Worm (Caenorhabditis elegans) whole organism, young adult: ENCODE results near the gene pcf-11.

ENCODE experiments used
- D2030.7 ChIP-seq: fragments of 200-800 bp; sonication (Bioruptor generic); IDR thresholded peaks from 2 replicates; pipeline ENCODE4 v1.3.6; 2022; ENCODE audit warnings: missing genetic modification reagents, missing genetic modification characterization, missing compliant biosample characterization
- F23B12.7 ChIP-seq: sonication (generic microtip); optimal IDR thresholded peaks from 2 replicates; lab custom pipeline; 2017; ENCODE audit warnings: missing genetic modification characterization, mild to moderate bottlenecking, missing compliant biosample characterization, antibody characterized with exemption, moderate library complexity; ENCODE audit not compliant: insufficient read depth
- F57A8.1 ChIP-seq: fragments of 200-800 bp; sonication (Bioruptor generic); optimal IDR thresholded peaks from 2 replicates; lab custom pipeline; 2018; ENCODE audit warnings: mild to moderate bottlenecking, missing genetic modification characterization, moderate library complexity, missing compliant biosample characterization
- F57C9.4 ChIP-seq: sonication (generic microtip); optimal IDR thresholded peaks from 2 replicates; lab custom pipeline; 2017; ENCODE audit warnings: mild to moderate bottlenecking, missing genetic modification characterization, missing compliant biosample characterization
- K11D2.4 ChIP-seq: fragments of 200-800 bp; sonication (Bioruptor generic); IDR thresholded peaks from 2 replicates; pipeline ENCODE4 v1.3.6; 2022; ENCODE audit warnings: missing genetic modification reagents, missing genetic modification characterization, missing compliant biosample characterization
- K12H6.12 ChIP-seq: fragments of 200-800 bp; sonication (Bioruptor generic); optimal IDR thresholded peaks from 2 replicates; lab custom pipeline; 2018; ENCODE audit warnings: mild to moderate bottlenecking, missing genetic modification characterization, missing compliant biosample characterization
- T07F8.4 ChIP-seq: sonication (generic microtip); optimal IDR thresholded peaks from 2 replicates; lab custom pipeline; 2016; ENCODE audit warnings: mild to moderate bottlenecking, missing genetic modification characterization, moderate library complexity, missing compliant biosample characterization
- Y53F4B.3 ChIP-seq: fragments of 200-800 bp; sonication (Bioruptor generic); IDR thresholded peaks from 2 replicates; pipeline ENCODE4 v1.3.6; 2022; ENCODE audit warnings: missing genetic modification reagents, missing genetic modification characterization, missing compliant biosample characterization
- Y53G8AR.9 ChIP-seq: fragments of 200-800 bp; sonication (Bioruptor generic); conservative IDR thresholded peaks from 2 replicates; pipeline ENCODE4 v1.3.6; 2022; ENCODE audit warnings: missing genetic modification reagents, missing genetic modification characterization, missing compliant biosample characterization
- Y79H2A.3 ChIP-seq: fragments of 200-800 bp; sonication (Bioruptor generic); conservative IDR thresholded peaks from 2 replicates; pipeline ENCODE4 v1.3.6; 2022; ENCODE audit warnings: missing genetic modification reagents, missing genetic modification characterization, missing compliant biosample characterization
- ama-1 ChIP-seq, 3 experiments: fragments of 150-350 bp in 1 of 3; sonication (generic microtip) in 2 of 3; optimal IDR thresholded peaks; 2 replicates each; lab custom pipeline; 2014 to 2018; ENCODE audit warnings: missing biosample characterization in 2 of 3, missing genetic modification characterization in 2 of 3, missing genetic modification reagents in 2 of 3
- aptf-2 ChIP-seq: fragments of 200-800 bp; sonication (Bioruptor generic); conservative IDR thresholded peaks from 2 replicates; pipeline ENCODE4 v1.3.6; 2022; ENCODE audit warnings: missing genetic modification reagents, missing genetic modification characterization, missing compliant biosample characterization
- atf-7 ChIP-seq: sonication (generic microtip); optimal IDR thresholded peaks from 2 replicates; lab custom pipeline; 2017; ENCODE audit warnings: mild to moderate bottlenecking, missing genetic modification characterization, missing compliant biosample characterization
- attf-3 ChIP-seq: fragments of 200-800 bp; sonication (Bioruptor generic); conservative IDR thresholded peaks from 2 replicates; pipeline ENCODE4 v1.3.6; 2022; ENCODE audit warnings: missing genetic modification reagents, missing genetic modification characterization, missing compliant biosample characterization
- attf-5 ChIP-seq: fragments of 200-800 bp; sonication (Bioruptor generic); optimal IDR thresholded peaks from 2 replicates; lab custom pipeline; 2018; ENCODE audit warnings: mild to moderate bottlenecking, missing genetic modification characterization, missing compliant biosample characterization
- attf-6 ChIP-seq: fragments of 200-800 bp; sonication (Bioruptor generic); IDR thresholded peaks from 2 replicates; pipeline ENCODE4 v1.3.6; 2022; ENCODE audit warnings: missing genetic modification reagents, missing genetic modification characterization, missing compliant biosample characterization
- ceh-100 ChIP-seq: fragments of 200-800 bp; sonication (Bioruptor generic); IDR thresholded peaks from 2 replicates; pipeline ENCODE4 v1.3.6; 2022; ENCODE audit warnings: missing genetic modification reagents, missing genetic modification characterization, missing compliant biosample characterization
- ceh-40 ChIP-seq: fragments of 200-800 bp; sonication (Bioruptor generic); IDR thresholded peaks from 2 replicates; pipeline ENCODE4 v1.3.6; 2022; ENCODE audit warnings: missing genetic modification characterization, missing compliant biosample characterization
- ceh-58 ChIP-seq: fragments of 200-800 bp; sonication (Bioruptor generic); IDR thresholded peaks from 2 replicates; pipeline ENCODE4 v1.3.6; 2022; ENCODE audit warnings: missing genetic modification characterization, missing compliant biosample characterization
- chd-7 ChIP-seq: sonication (generic microtip); optimal IDR thresholded peaks from 2 replicates; lab custom pipeline; 2016; ENCODE audit warnings: mild to moderate bottlenecking, missing genetic modification characterization, moderate library complexity, missing compliant biosample characterization
- dpl-1 ChIP-seq: fragments of 150-350 bp; optimal IDR thresholded peaks from 2 replicates; lab custom pipeline; 2014; ENCODE audit warnings: missing biosample characterization, missing genetic modification reagents, missing genetic modification characterization
- egl-18 ChIP-seq: fragments of 200-800 bp; sonication (Bioruptor generic); IDR thresholded peaks from 2 replicates; pipeline ENCODE4 v1.3.6; 2022; ENCODE audit warnings: missing genetic modification reagents, missing genetic modification characterization, missing compliant biosample characterization
- him-1 ChIP-seq: sonication (generic microtip); optimal IDR thresholded peaks from 2 replicates; lab custom pipeline; 2016; ENCODE audit warnings: missing genotype, missing genetic modification reagents, missing genetic modification characterization, missing compliant biosample characterization
- hlh-12 ChIP-seq: sonication (generic microtip); optimal IDR thresholded peaks from 2 replicates; lab custom pipeline; 2016; ENCODE audit warnings: missing genetic modification characterization, missing compliant biosample characterization
- hmg-1.2 ChIP-seq: fragments of 200-800 bp; sonication (Bioruptor generic); IDR thresholded peaks from 2 replicates; pipeline ENCODE4 v1.3.6; 2022; ENCODE audit warnings: missing genetic modification reagents, missing genetic modification characterization, missing compliant biosample characterization
- hrde-1 ChIP-seq: sonication (generic microtip); optimal IDR thresholded peaks from 2 replicates; lab custom pipeline; 2016; ENCODE audit warnings: missing genetic modification characterization, mild to moderate bottlenecking, missing compliant biosample characterization, moderate library complexity, missing genotype, missing genetic modification reagents, borderline replicate concordance
- hsf-1 ChIP-seq: fragments of 200-800 bp; sonication (Bioruptor generic); IDR thresholded peaks from 2 replicates; pipeline ENCODE4 v1.3.6; 2022; ENCODE audit warnings: missing genetic modification reagents, missing genetic modification characterization, missing compliant biosample characterization
- lag-1 ChIP-seq: fragments of 200-800 bp; sonication (Bioruptor generic); IDR thresholded peaks from 2 replicates; pipeline ENCODE4 v1.3.6; 2022; ENCODE audit warnings: missing genetic modification reagents, missing genetic modification characterization, missing compliant biosample characterization
- let-607 ChIP-seq, 2 experiments: fragments of 200-800 bp in 1 of 2; sonication (Bioruptor generic) in 1 of 2; sonication (generic microtip) in 1 of 2; optimal IDR thresholded peaks; 2 replicates each; lab custom pipeline; 2016 to 2018; ENCODE audit warnings: mild to moderate bottlenecking in 2 of 2, missing compliant biosample characterization in 2 of 2, missing genetic modification characterization in 2 of 2, moderate library complexity in 2 of 2, missing genotype in 1 of 2
- lin-40 ChIP-seq: sonication (generic microtip); optimal IDR thresholded peaks from 2 replicates; lab custom pipeline; 2016; ENCODE audit warnings: missing genetic modification characterization, mild to moderate bottlenecking, missing compliant biosample characterization, missing genotype, missing genetic modification reagents
- lsy-27 ChIP-seq: sonication (generic microtip); optimal IDR thresholded peaks from 2 replicates; lab custom pipeline; 2017; ENCODE audit warnings: missing genetic modification characterization, mild to moderate bottlenecking, missing compliant biosample characterization, antibody characterized with exemption, missing genotype, borderline replicate concordance; ENCODE audit not compliant: insufficient read depth
- nhr-27 ChIP-seq: fragments of 200-800 bp; sonication (Bioruptor generic); optimal IDR thresholded peaks from 2 replicates; lab custom pipeline; 2018; ENCODE audit warnings: mild to moderate bottlenecking, missing genetic modification characterization, moderate library complexity, missing compliant biosample characterization
- nhr-80 ChIP-seq: sonication (generic microtip); optimal IDR thresholded peaks from 2 replicates; lab custom pipeline; 2016; ENCODE audit warnings: missing genetic modification characterization, missing compliant biosample characterization
- pha-4 ChIP-seq: fragments of 150-350 bp; sonication (generic microtip); optimal IDR thresholded peaks from 2 replicates; lab custom pipeline; 2014; ENCODE audit warnings: missing biosample characterization, missing genetic modification reagents, missing genetic modification characterization
- rcor-1 ChIP-seq: fragments of 200-800 bp; sonication (Bioruptor generic); IDR thresholded peaks from 2 replicates; pipeline ENCODE4 v1.3.6; 2022; ENCODE audit warnings: missing genetic modification reagents, missing genetic modification characterization, missing compliant biosample characterization
- rpc-1 ChIP-seq, 2 experiments: fragments of 150-350 bp in 1 of 2; sonication (generic microtip) in 1 of 2; optimal IDR thresholded peaks; 2 replicates each; lab custom pipeline; 2014 to 2018; ENCODE audit warnings: missing biosample characterization in 1 of 2, missing genetic modification characterization in 1 of 2, missing genetic modification reagents in 1 of 2, missing genotype in 1 of 2
- snpc-1.1 ChIP-seq: sonication (generic microtip); optimal IDR thresholded peaks from 2 replicates; lab custom pipeline; 2017; ENCODE audit warnings: missing genetic modification characterization, mild to moderate bottlenecking, missing compliant biosample characterization, antibody characterized with exemption, moderate library complexity, missing genotype, missing genetic modification reagents; ENCODE audit not compliant: insufficient read depth
- snpc-1.3 ChIP-seq: sonication (generic microtip); optimal IDR thresholded peaks from 2 replicates; lab custom pipeline; 2017; ENCODE audit warnings: missing genetic modification characterization, mild to moderate bottlenecking, missing compliant biosample characterization, antibody characterized with exemption, moderate library complexity, missing genotype, missing genetic modification reagents; ENCODE audit not compliant: insufficient read depth
- snpc-3.4 ChIP-seq: sonication (generic microtip); optimal IDR thresholded peaks from 2 replicates; lab custom pipeline; 2017; ENCODE audit warnings: missing genetic modification characterization, mild to moderate bottlenecking, missing compliant biosample characterization, antibody characterized with exemption, moderate library complexity, missing genotype, missing genetic modification reagents
- tbp1 ChIP-seq: fragments of 200-800 bp; sonication (Bioruptor generic); optimal IDR thresholded peaks from 2 replicates; lab custom pipeline; 2018; ENCODE audit warnings: mild to moderate bottlenecking, missing genetic modification characterization, missing compliant biosample characterization
- tlf-1 ChIP-seq: fragments of 200-800 bp; sonication (Bioruptor generic); optimal IDR thresholded peaks from 2 replicates; lab custom pipeline; 2018; ENCODE audit warnings: mild to moderate bottlenecking, missing genetic modification characterization, missing compliant biosample characterization
- zim-3 ChIP-seq: sonication (generic microtip); optimal IDR thresholded peaks from 2 replicates; lab custom pipeline; 2017; ENCODE audit warnings: mild to moderate bottlenecking, missing genetic modification characterization, moderate library complexity, missing compliant biosample characterization
- ztf-22 ChIP-seq: fragments of 200-800 bp; sonication (Bioruptor generic); optimal IDR thresholded peaks from 2 replicates; lab custom pipeline; 2018; ENCODE audit warnings: mild to moderate bottlenecking, missing genetic modification characterization, moderate library complexity, missing compliant biosample characterization
- ztf-25 ChIP-seq: fragments of 200-800 bp; sonication (Bioruptor generic); IDR thresholded peaks from 2 replicates; pipeline ENCODE4 v1.3.6; 2022; ENCODE audit warnings: missing genetic modification reagents, missing genetic modification characterization, missing compliant biosample characterization
- ztf-26 ChIP-seq: sonication (generic microtip); optimal IDR thresholded peaks from 2 replicates; lab custom pipeline; 2017; ENCODE audit warnings: missing genetic modification characterization, missing compliant biosample characterization

pcf-11 gene

DNA sequence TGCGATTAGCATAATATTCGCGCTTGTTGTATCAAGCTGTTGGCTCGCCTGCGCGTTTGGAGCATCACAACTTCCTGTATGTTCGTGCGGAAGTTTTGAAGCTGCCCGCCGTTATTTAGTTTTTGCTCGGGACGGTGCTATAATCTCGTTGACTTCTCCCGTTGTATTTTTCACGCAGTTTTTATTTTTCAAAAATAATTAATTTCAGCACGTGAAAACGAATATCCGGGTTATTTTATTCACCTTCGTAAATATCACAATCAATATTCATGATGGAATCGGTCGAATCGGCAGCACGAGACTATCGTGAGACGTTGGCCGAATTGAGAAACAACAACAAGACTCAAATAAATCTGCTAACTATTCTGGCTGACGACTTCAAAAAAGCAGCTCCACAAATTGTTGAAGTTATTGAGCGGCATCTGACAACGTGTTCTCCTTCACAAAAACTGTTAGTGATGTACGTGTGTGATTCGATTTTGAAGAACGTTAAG is 469 bp downstream of the pcf-11 start (continued):
- TF ChIP-seq dpl-1 (no peak), lin-40 (peak; percentile 28), lag-1 (no peak), F23B12.7 (tag; lab: Kevin White, UChicago) (no peak), Y53F4B.3 (GFP tag; lab: Robert Waterston, UW) (peak; percentile 53; the same call in 1 of the 2 replicates), egl-18 (no peak), zim-3 (peak; percentile 35), snpc-1.1 (tag; lab: Kevin White, UChicago) (no peak), chd-7 (tag; lab: Kevin White, UChicago) (peak; percentile 27), lsy-27 (tag; lab: Kevin White, UChicago) (no peak), D2030.7 (GFP tag; lab: Robert Waterston, UW) (peak; percentile 55), attf-6 (GFP tag; lab: Robert Waterston, UW) (no peak), him-1 (no peak), atf-7 (tag; lab: Kevin White, UChicago) (peak; percentile 27), aptf-2 (no peak), hlh-12 (tag; lab: Kevin White, UChicago) (no peak), snpc-1.3 (tag; lab: Kevin White, UChicago) (no peak), ama-1 (optimal IDR thresholded peaks at IDR 0.05; lab: Kevin White, UChicago) (peak; percentile 90), ama-1 (GFP tag; optimal IDR thresholded peaks at IDR 0.05; lab: Kevin White, UChicago) (peak in 1 of 2 experiments; percentile 39), attf-3 (GFP tag; lab: Robert Waterston, UW) (peak; percentile 16; the same call in 1 of the 2 replicates), ceh-40 (GFP tag; lab: Robert Waterston, UW) (0 out of 2 replicates have a peak, but pooled peaks have one; percentile 16), ztf-26 (tag; lab: Kevin White, UChicago) (peak; percentile 66), nhr-27 (tag; lab: Kevin White, UChicago) (no peak), rpc-1 (optimal IDR thresholded peaks at IDR 0.05; lab: Kevin White, UChicago) (no peak), rpc-1 (tag; optimal IDR thresholded peaks at IDR 0.05; lab: Kevin White, UChicago) (no peak), F57A8.1 (GFP tag; lab: Kevin White, UChicago) (no peak), T07F8.4 (tag; lab: Kevin White, UChicago) (peak; percentile 5), tbp1 (GFP tag; lab: Kevin White, UChicago) (peak; percentile 48), K12H6.12 (tag; lab: Kevin White, UChicago) (no peak), nhr-80 (peak; percentile 9), hsf-1 (GFP tag; lab: Robert Waterston, UW) (no peak; the same call in 1 of the 2 replicates), hrde-1 (tag; lab: Kevin White, UChicago) (peak; percentile 58), F57C9.4 (tag; lab: Kevin White, UChicago) (no peak), Y53G8AR.9 (GFP tag; lab: Robert Waterston, UW) (0 out of 2 replicates have a peak, but pooled peaks have one; percentile 75), K11D2.4 (GFP tag; lab: Robert Waterston, UW) (peak; percentile 60; the same call in 1 of the 2 replicates), ceh-58 (GFP tag; lab: Robert Waterston, UW) (no peak), rcor-1 (GFP tag; lab: Robert Waterston, UW) (peak; percentile 57), Y79H2A.3 (GFP tag; lab: Robert Waterston, UW) (peak; percentile 67; the same call in 1 of the 2 replicates), attf-5 (GFP tag; lab: Kevin White, UChicago) (no peak), let-607 (tag; optimal IDR thresholded peaks at IDR 0.05; lab: Kevin White, UChicago) (peak in 1 of 2 experiments; percentile 21), ztf-25 (no peak), tlf-1 (peak; percentile 67), pha-4 (tag; lab: Kevin White, UChicago) (peak; percentile 2), ztf-22 (GFP tag; lab: Kevin White, UChicago) (no peak), hmg-1.2 (peak; percentile 27; the same call in 1 of the 2 replicates), snpc-3.4 (tag; lab: Kevin White, UChicago) (no peak), ceh-100 (GFP tag; lab: Robert Waterston, UW) (no peak; the same call in 1 of the 2 replicates)
